Worm (Caenorhabditis elegans) whole organism, midembryonic: ENCODE data around the gene clc-29.
A peak's percentile ranks its signal among the peaks of the same experiment; 100 is the strongest.

ENCODE experiments used
- T22C8.4 ChIP-seq: fragments of 200-800 bp; sonication (Bioruptor generic); IDR thresholded peaks from 2 replicates; pipeline ENCODE4 v1.3.6; 2022; ENCODE audit warnings: missing genetic modification characterization, missing compliant biosample characterization
- cog-1 ChIP-seq: sonication (generic microtip); optimal IDR thresholded peaks from 2 replicates; lab custom pipeline; 2016; ENCODE audit warnings: missing genetic modification characterization, missing compliant biosample characterization
- flt-1 ChIP-seq: fragments of 200-800 bp; sonication (Bioruptor generic); IDR thresholded peaks from 2 replicates; pipeline ENCODE4 v1.3.6; 2022; ENCODE audit warnings: missing genetic modification characterization, missing compliant biosample characterization
- klf-2 ChIP-seq: fragments of 200-800 bp; sonication (Bioruptor generic); conservative IDR thresholded peaks from 2 replicates; pipeline ENCODE4 v1.3.6; 2022; ENCODE audit warnings: missing genetic modification reagents, missing genetic modification characterization, missing compliant biosample characterization
- med-1 ChIP-seq: sonication (generic microtip); optimal IDR thresholded peaks from 2 replicates; lab custom pipeline; 2017; ENCODE audit warnings: missing genetic modification characterization, mild to moderate bottlenecking, missing compliant biosample characterization, antibody characterized with exemption, missing genetic modification reagents; ENCODE audit not compliant: insufficient read depth
- ref-1 ChIP-seq: fragments of 200-800 bp; sonication (Bioruptor generic); conservative IDR thresholded peaks from 2 replicates; pipeline ENCODE4 v1.3.6; 2022; ENCODE audit warnings: missing genetic modification reagents, missing genetic modification characterization, missing compliant biosample characterization
- tab-1 ChIP-seq: fragments of 200-800 bp; sonication (Bioruptor generic); IDR thresholded peaks from 2 replicates; pipeline ENCODE4 v1.3.6; 2022; ENCODE audit warnings: missing genetic modification characterization, missing compliant biosample characterization
- ztf-23 ChIP-seq: fragments of 200-800 bp; sonication (Bioruptor generic); IDR thresholded peaks from 2 replicates; pipeline ENCODE4 v1.3.6; 2022; ENCODE audit warnings: missing genetic modification reagents, missing genetic modification characterization, missing compliant biosample characterization
- ztf-29 ChIP-seq: fragments of 200-800 bp; sonication (Bioruptor generic); IDR thresholded peaks from 2 replicates; pipeline ENCODE4 v1.3.6; 2022; ENCODE audit warnings: missing genetic modification reagents, missing genetic modification characterization, missing compliant biosample characterization

clc-29 gene

ce11 chrIII:8320183-8320582, 27.5 kb downstream of the clc-29 start, which contains the start of gene F10E9.10:
Gene F10E9.10, minus strand, starts transcription at chrIII:8320283.
- TF ChIP-seq T22C8.4 (no peak), flt-1 (no peak), ztf-29 (GFP tag; lab: Robert Waterston, UW) (no peak), cog-1 (tag; lab: Kevin White, UChicago) (no peak), med-1 (no peak), klf-2 (no peak), ref-1 (no peak), ztf-23 (no peak), tab-1 (GFP tag; lab: Robert Waterston, UW) (no peak)

DNA sequence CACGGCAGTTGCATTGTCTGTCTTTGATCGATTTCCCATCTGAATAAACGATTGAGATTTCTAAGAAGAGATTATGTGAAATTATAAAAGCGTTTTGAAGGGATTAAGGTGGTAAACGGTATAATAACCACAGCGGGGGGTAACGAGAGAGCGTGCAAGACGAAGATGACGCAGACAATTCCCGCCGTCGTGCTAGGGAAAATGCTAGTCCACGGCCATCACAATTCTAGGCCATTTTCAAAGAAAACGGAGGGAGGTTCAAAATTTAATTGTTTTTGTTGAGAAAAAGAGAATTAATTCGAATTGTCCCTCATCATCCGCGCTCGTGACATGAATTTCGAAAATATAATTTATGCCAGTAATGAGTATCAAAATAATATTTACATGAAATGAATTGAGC, 28.6 kb downstream of the clc-29 start, which contains the start of gene F10E9.11:
F10E9.11 (minus strand) TSS at position 161 of the 400 bp plus-strand sequence.
- TF ChIP-seq T22C8.4: no peak
- TF ChIP-seq ztf-23: peak; percentile 79; the same call in 1 of the 2 replicates
- no peak for TF ChIP-seq med-1
- TF ChIP-seq flt-1: peak; percentile 81
- peak; percentile 62; the same call in 1 of the 2 replicates for TF ChIP-seq klf-2
- TF ChIP-seq cog-1 (tag; lab: Kevin White, UChicago): peak; percentile 63

- TF ChIP-seq ztf-23: no peak
Observed at ce11 chrIII:8318488-8318887, 29.2 kb downstream of the clc-29 start, which contains the start of gene sas-4. Gene sas-4, minus strand, starts transcription at chrIII:8318588.

DNA sequence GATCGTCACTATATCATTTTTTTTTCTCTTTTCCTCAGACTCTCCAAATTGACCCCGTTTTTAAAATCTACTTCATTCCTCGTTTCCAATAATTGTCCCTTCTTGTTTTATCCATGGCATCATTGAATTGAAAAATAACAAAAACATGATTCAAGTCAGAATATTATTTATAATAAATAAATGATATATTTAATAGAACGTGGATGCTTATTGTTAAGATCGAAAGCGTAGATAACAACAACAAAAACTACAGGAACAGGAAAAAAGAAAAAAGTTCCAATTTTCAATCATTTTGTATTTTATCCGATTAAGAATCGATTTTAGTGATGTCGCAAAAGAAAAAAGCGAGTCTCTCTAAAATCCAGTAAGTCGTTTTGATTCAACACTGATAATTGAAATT, 35.3 kb downstream of the clc-29 start, which contains the start of gene F10E9.2:
F10E9.2 (plus strand) TSS at position 301 of the 400 bp plus-strand sequence.
- no peak for TF ChIP-seq flt-1
- TF ChIP-seq ztf-23: no peak
- no peak for TF ChIP-seq med-1
- no peak for TF ChIP-seq T22C8.4

DNA sequence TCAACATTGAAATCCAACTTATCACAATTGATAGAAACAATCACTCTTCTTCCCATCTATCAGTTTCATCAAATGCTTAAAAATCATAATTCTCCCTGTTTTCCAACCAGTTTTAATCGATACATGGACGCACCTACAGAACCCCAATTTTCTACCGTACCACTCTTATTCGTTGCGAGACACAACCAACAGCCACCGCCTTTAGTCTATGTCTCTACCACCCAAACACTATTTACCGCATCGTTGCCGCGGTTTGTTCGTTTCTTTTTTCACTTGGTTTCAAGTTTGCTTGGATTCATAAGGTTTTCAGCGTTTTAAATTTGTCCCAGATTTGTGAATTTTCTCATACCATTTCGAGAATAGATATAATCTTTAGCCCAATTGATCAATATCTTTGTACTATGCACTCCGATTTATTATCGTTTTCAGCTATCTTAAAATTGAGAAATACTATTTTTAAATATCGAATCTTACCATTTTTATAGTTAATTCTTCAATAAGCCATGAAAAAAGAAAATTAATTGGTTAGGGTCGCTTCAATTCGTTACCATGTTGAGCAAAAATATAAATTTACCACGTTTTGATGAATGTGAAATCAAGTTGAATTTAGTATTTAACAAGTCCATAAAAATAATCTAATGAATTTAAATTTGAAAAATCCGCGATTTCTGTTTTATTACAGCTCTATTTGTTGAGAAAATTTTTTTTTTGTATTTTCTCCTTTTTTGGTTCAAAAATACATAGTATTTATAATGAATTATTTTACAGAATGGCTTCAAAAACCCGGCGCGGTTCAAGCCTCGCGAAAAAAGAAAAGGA, 37.3 kb downstream of the clc-29 start, which contains the start of gene F10E9.3:
F10E9.3 (plus strand) TSS at position 769 of the 819 bp plus-strand sequence.
- no peak for TF ChIP-seq T22C8.4

DNA sequence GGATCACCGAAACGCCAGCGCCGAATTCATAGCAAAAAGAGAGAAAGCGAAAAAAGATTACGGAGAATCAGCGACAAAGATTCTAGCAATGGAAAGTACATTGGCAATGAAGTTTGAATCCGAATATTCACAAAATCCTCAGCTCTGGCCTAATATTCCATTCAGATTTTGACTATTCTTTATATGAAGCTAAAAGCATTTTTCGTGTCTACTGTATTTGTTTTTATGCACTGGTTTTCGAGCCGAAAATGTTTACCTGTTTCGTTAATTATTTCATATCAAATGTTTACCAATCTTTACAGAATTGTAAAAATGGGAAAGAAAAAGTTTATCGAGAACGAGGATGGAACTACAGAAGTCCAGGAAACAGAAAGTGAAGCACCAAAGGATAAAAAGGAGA, 39.5 kb downstream of the clc-29 start, which contains the start of gene F10E9.4:
F10E9.4 (plus strand) TSS at position 301 of the 400 bp plus-strand sequence.
- TF ChIP-seq tab-1 (GFP tag; lab: Robert Waterston, UW) (no peak), ztf-29 (GFP tag; lab: Robert Waterston, UW) (no peak), T22C8.4 (no peak), ztf-23 (no peak), flt-1 (no peak), cog-1 (tag; lab: Kevin White, UChicago) (no peak), ref-1 (no peak), klf-2 (no peak), med-1 (no peak)

DNA sequence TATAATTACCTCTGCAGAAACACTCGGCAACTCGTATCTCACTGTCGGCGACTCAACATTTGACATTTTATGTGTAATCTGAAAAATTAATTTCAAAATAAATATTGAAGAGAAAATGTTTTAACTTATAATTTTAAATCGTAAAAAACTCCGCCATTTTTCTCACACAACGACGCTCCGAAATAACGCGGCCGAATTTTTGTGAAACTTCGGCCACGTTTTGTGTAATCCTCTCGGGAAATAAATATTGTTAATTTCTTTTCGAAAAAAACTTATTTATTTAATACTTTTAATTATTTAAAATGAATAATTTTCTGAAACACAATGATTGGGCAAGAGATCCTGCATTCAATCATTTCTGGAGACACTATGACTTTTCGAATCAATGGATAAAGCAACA, 40.4 kb downstream of the clc-29 start, which contains the start of the genes F10E9.7 and F10E9.5:
F10E9.7 (minus strand) TSS at position 86 of the 400 bp plus-strand sequence.
F10E9.5 (plus strand) TSS at position 237 of the 400 bp plus-strand sequence.
- 0 out of 2 replicates have a peak, but pooled peaks have one; percentile 40 for TF ChIP-seq klf-2
- TF ChIP-seq tab-1 (GFP tag; lab: Robert Waterston, UW): no peak
- peak; percentile 71; the same call in 1 of the 2 replicates for TF ChIP-seq flt-1
- TF ChIP-seq ztf-29 (GFP tag; lab: Robert Waterston, UW): no peak
- no peak for TF ChIP-seq med-1
- peak; percentile 73; the same call in 1 of the 2 replicates for TF ChIP-seq ztf-23
- peak; percentile 40 for TF ChIP-seq cog-1 (tag; lab: Kevin White, UChicago)

- TF ChIP-seq klf-2 (no peak), ztf-23 (no peak)
Observed at ce11 chrIII:8305816-8306215, 41.9 kb downstream of the clc-29 start.

DNA sequence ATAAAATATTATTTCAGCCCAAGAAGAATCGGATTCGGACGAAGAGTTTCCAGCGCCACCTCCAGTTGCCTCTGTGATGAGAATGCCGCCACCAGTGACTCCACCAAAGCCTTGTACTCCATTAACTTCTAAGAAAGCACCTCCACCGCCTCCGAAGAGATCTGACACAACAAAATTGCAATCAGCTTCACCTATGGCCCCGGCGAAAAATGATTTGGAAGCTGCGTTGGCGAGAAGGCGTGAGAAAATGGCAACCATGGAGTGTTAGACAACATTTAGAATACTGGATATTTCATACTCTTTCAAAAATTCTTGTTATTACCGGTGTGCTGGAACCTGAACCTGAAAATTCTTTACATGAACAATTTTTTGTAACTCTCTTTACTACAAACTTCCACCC, 42.4 kb downstream of the clc-29 start:
- TF ChIP-seq tab-1 (GFP tag; lab: Robert Waterston, UW) (no peak), ztf-29 (GFP tag; lab: Robert Waterston, UW) (no peak), cog-1 (tag; lab: Kevin White, UChicago) (no peak), klf-2 (no peak)

DNA sequence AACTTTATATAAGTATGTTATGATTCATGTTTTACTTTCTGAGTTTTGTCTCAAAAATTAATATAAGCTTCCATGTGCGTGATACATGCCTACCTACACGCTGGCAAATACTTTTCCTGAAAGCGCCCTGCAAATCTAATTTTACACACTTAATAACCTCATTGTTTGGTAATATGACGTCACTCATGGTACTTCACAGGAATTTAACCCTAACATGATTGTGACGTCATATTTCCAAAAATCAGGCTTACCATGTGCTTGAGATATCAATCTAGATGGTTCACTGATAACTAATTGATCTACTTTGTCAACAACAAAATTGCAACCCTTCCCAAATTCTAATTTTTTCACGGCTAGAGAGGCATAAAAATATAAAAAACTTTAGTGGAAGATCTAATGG, 44.3 kb downstream of the clc-29 start:
- TF ChIP-seq T22C8.4 (no peak), klf-2 (no peak), cog-1 (tag; lab: Kevin White, UChicago) (no peak), ztf-23 (no peak), ztf-29 (GFP tag; lab: Robert Waterston, UW) (no peak)

ce11 chrIII:8300860-8301396, 46.8 kb downstream of the clc-29 start:
- TF ChIP-seq med-1 (no peak), flt-1 (0 out of 2 replicates have a peak, but pooled peaks have one; percentile 15), ztf-23 (no peak), T22C8.4 (no peak)

- TF ChIP-seq T22C8.4 (no peak), tab-1 (GFP tag; lab: Robert Waterston, UW) (no peak), med-1 (no peak), ztf-29 (GFP tag; lab: Robert Waterston, UW) (no peak), flt-1 (no peak), cog-1 (tag; lab: Kevin White, UChicago) (no peak), ztf-23 (no peak), klf-2 (no peak), ref-1 (no peak)
Observed at ce11 chrIII:8299734-8300133, 48.0 kb downstream of the clc-29 start.
